Worm (Caenorhabditis elegans) whole organism, L3 larva: ENCODE results near the gene twk-33.

Experiments
- R02D3.7 ChIP-seq: fragments of 150-350 bp; optimal IDR thresholded peaks from 2 replicates; lab custom pipeline; 2014; ENCODE audit warnings: missing biosample characterization, missing genetic modification characterization
- ZK546.5 ChIP-seq: sonication (generic microtip); optimal IDR thresholded peaks from 2 replicates; lab custom pipeline; 2017; ENCODE audit warnings: missing biosample characterization, missing genetic modification characterization
- ceh-28 ChIP-seq: fragments of 150-350 bp; optimal IDR thresholded peaks from 2 replicates; lab custom pipeline; 2014; ENCODE audit warnings: missing biosample characterization, missing genetic modification reagents, missing genetic modification characterization
- ceh-82 ChIP-seq: fragments of 150-350 bp; optimal IDR thresholded peaks from 2 replicates; lab custom pipeline; 2014; ENCODE audit warnings: missing biosample characterization, missing genetic modification characterization
- egl-27 ChIP-seq: sonication (generic microtip); optimal IDR thresholded peaks from 4 replicates; lab custom pipeline; 2017; ENCODE audit warnings: missing biosample characterization, missing genetic modification reagents, missing genetic modification characterization
- egl-5 ChIP-seq: fragments of 150-350 bp; optimal IDR thresholded peaks from 2 replicates; lab custom pipeline; 2017; ENCODE audit warnings: missing biosample characterization, missing genetic modification reagents, missing genetic modification characterization, inconsistent platforms
- elt-1 ChIP-seq: fragments of 150-350 bp; optimal IDR thresholded peaks from 2 replicates; lab custom pipeline; 2014; ENCODE audit warnings: missing biosample characterization, missing genetic modification characterization
- elt-2 ChIP-seq: sonication (generic microtip); optimal IDR thresholded peaks from 2 replicates; lab custom pipeline; 2016; ENCODE audit warnings: missing genetic modification reagents, mild to moderate bottlenecking, missing genetic modification characterization, missing compliant biosample characterization
- eor-1 ChIP-seq, 2 experiments: fragments of 150-350 bp; optimal IDR thresholded peaks; 2 replicates each; lab custom pipeline; 2014 to 2018; ENCODE audit warnings: missing biosample characterization in 2 of 2, missing genetic modification characterization in 2 of 2
- fkh-10 ChIP-seq: sonication (generic microtip); optimal IDR thresholded peaks from 2 replicates; lab custom pipeline; 2017; ENCODE audit warnings: missing biosample characterization, missing genetic modification reagents, missing genetic modification characterization
- fkh-2 ChIP-seq: fragments of 150-350 bp; optimal IDR thresholded peaks from 2 replicates; lab custom pipeline; 2014; ENCODE audit warnings: missing biosample characterization, missing genetic modification reagents, missing genetic modification characterization
- fos-1 ChIP-seq: fragments of 150-350 bp; optimal IDR thresholded peaks from 2 replicates; lab custom pipeline; 2014; ENCODE audit warnings: missing biosample characterization, missing genetic modification characterization
- hmg-11 ChIP-seq: sonication (generic microtip); optimal IDR thresholded peaks from 2 replicates; lab custom pipeline; 2016; ENCODE audit warnings: missing genetic modification characterization, missing compliant biosample characterization
- jun-1 ChIP-seq: fragments of 150-350 bp; optimal IDR thresholded peaks from 2 replicates; lab custom pipeline; 2014; ENCODE audit warnings: missing biosample characterization, missing genetic modification reagents, missing genetic modification characterization
- lin-15B ChIP-seq: fragments of 150-350 bp; optimal IDR thresholded peaks from 2 replicates; lab custom pipeline; 2014; ENCODE audit warnings: missing biosample characterization, missing genetic modification characterization
- lin-39 ChIP-seq: fragments of 150-350 bp; optimal IDR thresholded peaks from 2 replicates; lab custom pipeline; 2018; ENCODE audit warnings: missing biosample characterization, missing genetic modification reagents, missing genetic modification characterization
- mdl-1 ChIP-seq: fragments of 150-350 bp; optimal IDR thresholded peaks from 2 replicates; lab custom pipeline; 2014; ENCODE audit warnings: missing biosample characterization, missing genetic modification characterization
- mml-1 ChIP-seq: fragments of 150-350 bp; sonication (generic microtip); optimal IDR thresholded peaks from 3 replicates; lab custom pipeline; 2014; ENCODE audit warnings: missing biosample characterization, missing genetic modification characterization
- nhr-11 ChIP-seq: fragments of 150-350 bp; optimal IDR thresholded peaks from 2 replicates; lab custom pipeline; 2014; ENCODE audit warnings: missing biosample characterization, missing genetic modification characterization
- nhr-12 ChIP-seq: fragments of 150-350 bp; optimal IDR thresholded peaks from 2 replicates; lab custom pipeline; 2014; ENCODE audit warnings: missing biosample characterization, missing genetic modification characterization
- nhr-23 ChIP-seq: fragments of 150-350 bp; optimal IDR thresholded peaks from 2 replicates; lab custom pipeline; 2014; ENCODE audit warnings: missing biosample characterization, missing genetic modification reagents, missing genetic modification characterization
- nhr-237 ChIP-seq: fragments of 150-350 bp; optimal IDR thresholded peaks from 2 replicates; lab custom pipeline; 2014; ENCODE audit warnings: missing biosample characterization, missing genetic modification characterization
- nhr-25 ChIP-seq: sonication (generic microtip); optimal IDR thresholded peaks from 2 replicates; lab custom pipeline; 2017; ENCODE audit warnings: missing biosample characterization, missing genetic modification characterization
- nhr-43 ChIP-seq: sonication (generic microtip); optimal IDR thresholded peaks from 2 replicates; lab custom pipeline; 2016; ENCODE audit warnings: mild to moderate bottlenecking, missing genetic modification characterization, missing compliant biosample characterization; ENCODE audit not compliant: poor library complexity, severe bottlenecking
- nhr-76 ChIP-seq: fragments of 150-350 bp; sonication (generic microtip); optimal IDR thresholded peaks from 5 replicates; lab custom pipeline; 2014; ENCODE audit warnings: missing biosample characterization, missing genetic modification characterization
- nhr-77 ChIP-seq: fragments of 150-350 bp; optimal IDR thresholded peaks from 2 replicates; lab custom pipeline; 2014; ENCODE audit warnings: missing biosample characterization, missing genetic modification characterization
- pha-4 ChIP-seq: fragments of 150-350 bp; optimal IDR thresholded peaks from 2 replicates; lab custom pipeline; 2014; ENCODE audit warnings: missing biosample characterization, missing genetic modification reagents, missing genetic modification characterization
- pqm-1 ChIP-seq: fragments of 150-350 bp; optimal IDR thresholded peaks from 2 replicates; lab custom pipeline; 2017; ENCODE audit warnings: missing biosample characterization, missing genetic modification characterization, inconsistent platforms
- sea-2 ChIP-seq: fragments of 150-350 bp; sonication (generic microtip); optimal IDR thresholded peaks from 4 replicates; lab custom pipeline; 2014; ENCODE audit warnings: missing biosample characterization, missing genetic modification reagents, missing genetic modification characterization
- skn-1 ChIP-seq: fragments of 150-350 bp; optimal IDR thresholded peaks from 2 replicates; lab custom pipeline; 2014; ENCODE audit warnings: missing biosample characterization, missing genetic modification characterization
- snpc-4 ChIP-seq: fragments of 150-350 bp; optimal IDR thresholded peaks from 2 replicates; lab custom pipeline; 2014; ENCODE audit warnings: missing biosample characterization, missing genetic modification characterization
- tbx-2 ChIP-seq: sonication (generic microtip); optimal IDR thresholded peaks from 2 replicates; lab custom pipeline; 2016; ENCODE audit warnings: mild to moderate bottlenecking, missing genetic modification characterization, missing compliant biosample characterization
- unc-39 ChIP-seq: sonication (generic microtip); optimal IDR thresholded peaks from 4 replicates; lab custom pipeline; 2017; ENCODE audit warnings: missing biosample characterization, missing genetic modification characterization
- unc-62 ChIP-seq: fragments of 150-350 bp; sonication (generic microtip); optimal IDR thresholded peaks from 4 replicates; lab custom pipeline; 2014; ENCODE audit warnings: missing biosample characterization, missing genetic modification reagents, missing genetic modification characterization
- zag-1 ChIP-seq: fragments of 150-350 bp; optimal IDR thresholded peaks from 2 replicates; lab custom pipeline; 2014; ENCODE audit warnings: missing biosample characterization, missing genetic modification characterization
- ztf-11 ChIP-seq: fragments of 150-350 bp; optimal IDR thresholded peaks from 2 replicates; lab custom pipeline; 2014; ENCODE audit warnings: missing biosample characterization, missing genetic modification characterization
- ztf-4 ChIP-seq: fragments of 150-350 bp; optimal IDR thresholded peaks from 2 replicates; lab custom pipeline; 2014; ENCODE audit warnings: missing biosample characterization, missing genetic modification characterization

The twk-33 gene

ce11 chrV:17723142-17723781 lies 9.1 kb upstream of the twk-33 start:
- peak; percentile 52 for TF ChIP-seq elt-2
- TF ChIP-seq ceh-28 = no peak
- no peak for TF ChIP-seq nhr-77 (tag; lab: Kevin White, UChicago)
- TF ChIP-seq nhr-11 (tag; lab: Kevin White, UChicago) = no peak
- TF ChIP-seq nhr-23 (tag; lab: Kevin White, UChicago) = peak; percentile 8
- TF ChIP-seq hmg-11 = no peak
- TF ChIP-seq mml-1 = no peak
- TF ChIP-seq pha-4 (tag; lab: Kevin White, UChicago) = peak; percentile 20
- TF ChIP-seq tbx-2 (tag; lab: Kevin White, UChicago) = no peak
- TF ChIP-seq ZK546.5 = no peak
- TF ChIP-seq mdl-1 (tag; lab: Kevin White, UChicago) = no peak
- TF ChIP-seq nhr-12 (tag; lab: Kevin White, UChicago) = no peak
- TF ChIP-seq ceh-82 (tag; lab: Kevin White, UChicago) = no peak
- no peak for TF ChIP-seq sea-2 (GFP tag; lab: Kevin White, UChicago)
- TF ChIP-seq unc-62 (GFP tag; lab: Kevin White, UChicago) = no peak
- TF ChIP-seq ztf-11 (tag; lab: Kevin White, UChicago) = no peak
- TF ChIP-seq lin-39 (tag; lab: Kevin White, UChicago) = no peak
- TF ChIP-seq unc-39 (tag; lab: Kevin White, UChicago) = no peak
- TF ChIP-seq pqm-1 (tag; lab: Kevin White, UChicago) = peak; percentile 58
- TF ChIP-seq fkh-2 (tag; lab: Kevin White, UChicago) = no peak
- no peak for TF ChIP-seq fos-1 (tag; lab: Kevin White, UChicago)
- TF ChIP-seq nhr-43 (tag; lab: Kevin White, UChicago) = no peak
- TF ChIP-seq snpc-4 (tag; lab: Kevin White, UChicago) = no peak
- TF ChIP-seq nhr-76 (tag; lab: Kevin White, UChicago) = no peak
- TF ChIP-seq nhr-25 (tag; lab: Kevin White, UChicago) = no peak
- TF ChIP-seq lin-15B (tag; lab: Kevin White, UChicago) = no peak
- no peak for TF ChIP-seq skn-1 (tag; lab: Kevin White, UChicago)

- TF ChIP-seq ceh-82 (tag; lab: Kevin White, UChicago) (no peak), R02D3.7 (tag; lab: Kevin White, UChicago) (no peak), nhr-76 (tag; lab: Kevin White, UChicago) (no peak), egl-27 (no peak)
- TF ChIP-seq, all 47 proteins: peak for 0
Observed at ce11 chrV:17722553-17722952, 8.4 kb upstream of the twk-33 start.

- TF ChIP-seq jun-1 (tag; lab: Kevin White, UChicago) (peak; percentile 84), ceh-28 (peak; percentile 19), egl-5 (tag; lab: Kevin White, UChicago) (no peak), elt-2 (peak; percentile 99), pqm-1 (tag; lab: Kevin White, UChicago) (peak; percentile 98), egl-27 (peak; percentile 35), pha-4 (tag; lab: Kevin White, UChicago) (peak; percentile 47), snpc-4 (tag; lab: Kevin White, UChicago) (no peak), elt-1 (tag; lab: Kevin White, UChicago) (no peak)
Observed at ce11 chrV:17721709-17722108, 7.5 kb upstream of the twk-33 start.

ce11 chrV:17718647-17719046 lies 4.5 kb upstream of the twk-33 start, which contains the start of gene str-77:
str-77 (plus strand) TSS chrV:17718947.
- no peak for TF ChIP-seq egl-27
- no peak for TF ChIP-seq R02D3.7 (tag; lab: Kevin White, UChicago)
- no peak for TF ChIP-seq nhr-237 (tag; lab: Kevin White, UChicago)
- no peak for TF ChIP-seq fkh-2 (tag; lab: Kevin White, UChicago)
- no peak for TF ChIP-seq hmg-11
- no peak for TF ChIP-seq lin-39 (tag; lab: Kevin White, UChicago)
- no peak for TF ChIP-seq egl-5 (tag; lab: Kevin White, UChicago)
- TF ChIP-seq skn-1 (tag; lab: Kevin White, UChicago) = no peak
- TF ChIP-seq mdl-1 (tag; lab: Kevin White, UChicago) = no peak
- no peak for TF ChIP-seq sea-2 (GFP tag; lab: Kevin White, UChicago)
- no peak for TF ChIP-seq nhr-43 (tag; lab: Kevin White, UChicago)
- TF ChIP-seq fkh-10 (GFP tag; lab: Kevin White, UChicago) = no peak
- no peak for TF ChIP-seq eor-1 (tag; optimal IDR thresholded peaks at IDR 0.05; lab: Kevin White, UChicago)
- TF ChIP-seq elt-2 = no peak
- TF ChIP-seq ztf-4 = no peak
- TF ChIP-seq zag-1 (tag; lab: Kevin White, UChicago) = no peak
